Fruit fly (Drosophila melanogaster) whole organism, embryonic: ENCODE data around the gene wisp.

Experiments used
- Abd-B ChIP-seq: fragments of 200-800 bp; sonication (Bioruptor generic); optimal IDR thresholded peaks from 2 replicates; lab custom pipeline; 2018; ENCODE audit warnings: missing biosample characterization, mild to moderate bottlenecking, missing genetic modification characterization, moderate library complexity
- Blimp-1 ChIP-seq: fragments of 200-800 bp; sonication (Bioruptor generic); optimal IDR thresholded peaks from 3 replicates; lab custom pipeline; 2018; ENCODE audit warnings: missing biosample characterization, missing genetic modification characterization, mild to moderate bottlenecking, moderate library complexity, missing genetic modification reagents
- CG12219 ChIP-seq: fragments of 200-800 bp; sonication (Bioruptor generic); optimal IDR thresholded peaks from 3 replicates; lab custom pipeline; 2018; ENCODE audit warnings: missing biosample characterization, mild to moderate bottlenecking, missing genetic modification characterization
- CG12942 ChIP-seq: fragments of 200-800 bp; sonication (Bioruptor generic); optimal IDR thresholded peaks from 3 replicates; lab custom pipeline; 2016; ENCODE audit warnings: missing biosample characterization, missing genetic modification characterization
- CG15073 ChIP-seq: fragments of 200-800 bp; sonication (Bioruptor generic); optimal IDR thresholded peaks from 2 replicates; lab custom pipeline; 2016; ENCODE audit warnings: missing biosample characterization, missing genetic modification characterization
- CG17328 ChIP-seq: fragments of 200-800 bp; sonication (Bioruptor generic); IDR thresholded peaks from 2 replicates; pipeline ENCODE4 v1.3.6; 2022; ENCODE audit warnings: missing biosample characterization, missing genetic modification characterization
- CG34422 ChIP-seq: fragments of 200-800 bp; sonication (Bioruptor generic); IDR thresholded peaks from 3 replicates; pipeline ENCODE4 v1.3.6; 2022; ENCODE audit warnings: missing biosample characterization, missing genetic modification characterization
- CG4820 ChIP-seq: fragments of 200-800 bp; sonication (Bioruptor generic); optimal IDR thresholded peaks from 3 replicates; lab custom pipeline; 2016; ENCODE audit warnings: missing biosample characterization, missing genetic modification characterization
- Dad ChIP-seq: fragments of 200-800 bp; sonication (Bioruptor generic); optimal IDR thresholded peaks from 3 replicates; lab custom pipeline; 2016; ENCODE audit warnings: missing biosample characterization, missing genetic modification characterization
- cato ChIP-seq: fragments of 200-800 bp; sonication (Bioruptor generic); optimal IDR thresholded peaks from 2 replicates; lab custom pipeline; 2016; ENCODE audit warnings: missing biosample characterization, missing genetic modification characterization, borderline replicate concordance
- peb ChIP-seq: fragments of 200-800 bp; sonication (Bioruptor generic); IDR thresholded peaks from 2 replicates; pipeline ENCODE4 v1.3.6; 2022; ENCODE audit warnings: missing biosample characterization, missing genetic modification characterization
- pnt ChIP-seq: fragments of 200-800 bp; sonication (Bioruptor generic); optimal IDR thresholded peaks from 3 replicates; lab custom pipeline; 2016; ENCODE audit warnings: missing biosample characterization, missing genetic modification characterization
- ssp ChIP-seq: fragments of 200-800 bp; sonication (Bioruptor generic); IDR thresholded peaks from 2 replicates; pipeline ENCODE4 v1.3.6; 2022; ENCODE audit warnings: missing biosample characterization, missing genetic modification characterization

DNA sequence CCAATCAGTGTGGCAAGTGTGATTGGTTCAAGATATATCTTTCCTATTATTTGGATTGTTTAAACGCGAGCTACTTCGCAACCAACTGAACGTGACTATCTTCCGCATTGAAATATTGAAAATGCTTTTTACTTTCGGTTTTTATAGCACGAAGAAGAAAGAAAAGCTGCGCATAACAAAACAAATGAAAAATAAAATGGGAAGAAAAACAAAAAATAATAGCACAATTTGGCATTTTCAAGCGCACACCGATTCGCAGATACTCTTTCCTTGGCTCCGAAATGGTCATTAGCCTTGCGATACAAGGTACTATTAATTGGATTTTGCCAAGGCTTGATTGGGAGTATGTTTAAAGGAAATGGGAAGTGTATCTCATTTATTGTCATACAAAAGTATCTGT is 30.8 kb downstream of the wisp start, which contains the start of gene Sclp:
- no peak for TF ChIP-seq Dad
- TF ChIP-seq CG17328 (GFP tag; lab: Robert Waterston, UW): no peak
- TF ChIP-seq cato (GFP tag; lab: Kevin White, UChicago): no peak
- TF ChIP-seq Blimp-1 (GFP tag; lab: Kevin White, UChicago): no peak
- TF ChIP-seq CG4820 (GFP tag; lab: Kevin White, UChicago): no peak
- no peak for TF ChIP-seq ssp
- no peak for TF ChIP-seq CG15073 (GFP tag; lab: Kevin White, UChicago)
- no peak for TF ChIP-seq CG34422 (GFP tag; lab: Robert Waterston, UW)
- no peak for TF ChIP-seq pnt (GFP tag; lab: Kevin White, UChicago)
- TF ChIP-seq CG12219 (GFP tag; lab: Kevin White, UChicago): no peak
- TF ChIP-seq CG12942 (GFP tag; lab: Kevin White, UChicago): no peak
- no peak for TF ChIP-seq Abd-B (GFP tag; lab: Kevin White, UChicago)
- TF ChIP-seq peb (GFP tag; lab: Robert Waterston, UW): no peak
